Fruit fly (Drosophila melanogaster) whole organism, embryonic: ENCODE results near the gene Acp63F.

ENCODE experiments used
- Antp ChIP-seq: fragments of 200-800 bp; sonication (Bioruptor generic); optimal IDR thresholded peaks from 3 replicates; lab custom pipeline; 2016; ENCODE audit warnings: missing biosample characterization, missing genetic modification characterization
- B-H2 ChIP-seq: fragments of 200-800 bp; sonication (Bioruptor generic); optimal IDR thresholded peaks from 2 replicates; lab custom pipeline; 2018; ENCODE audit warnings: missing biosample characterization, mild to moderate bottlenecking, missing genetic modification characterization
- CG1024 ChIP-seq: fragments of 200-800 bp; sonication (Bioruptor generic); IDR thresholded peaks from 2 replicates; pipeline ENCODE4 v1.3.6; 2022; ENCODE audit warnings: missing biosample characterization, missing genetic modification characterization
- CG10979 ChIP-seq: fragments of 200-800 bp; sonication (Bioruptor generic); optimal IDR thresholded peaks from 2 replicates; lab custom pipeline; 2018; ENCODE audit warnings: missing biosample characterization, mild to moderate bottlenecking, missing genetic modification characterization, moderate library complexity
- CG11247 ChIP-seq: fragments of 200-800 bp; sonication (Bioruptor generic); IDR thresholded peaks from 2 replicates; pipeline ENCODE4 v1.3.6; 2022; ENCODE audit warnings: missing biosample characterization, missing genetic modification characterization
- CG1529 ChIP-seq: fragments of 200-800 bp; sonication (Bioruptor generic); optimal IDR thresholded peaks from 3 replicates; lab custom pipeline; 2018; ENCODE audit warnings: missing biosample characterization, missing genetic modification characterization
- CG15479 ChIP-seq: fragments of 200-800 bp; sonication (Bioruptor generic); optimal IDR thresholded peaks from 3 replicates; lab custom pipeline; 2019; ENCODE audit warnings: missing biosample characterization, mild to moderate bottlenecking, missing genetic modification characterization, moderate library complexity
- CG16779 ChIP-seq: fragments of 200-800 bp; sonication (Bioruptor generic); IDR thresholded peaks from 2 replicates; pipeline ENCODE4 v1.3.6; 2022; ENCODE audit warnings: missing biosample characterization, missing genetic modification characterization
- CG17385 ChIP-seq: fragments of 200-800 bp; sonication (Bioruptor generic); optimal IDR thresholded peaks from 3 replicates; lab custom pipeline; 2018; ENCODE audit warnings: missing biosample characterization, mild to moderate bottlenecking, missing genetic modification characterization
- CG2678 ChIP-seq: fragments of 200-800 bp; sonication (Bioruptor generic); optimal IDR thresholded peaks from 3 replicates; lab custom pipeline; 2019; ENCODE audit warnings: missing biosample characterization, mild to moderate bottlenecking, missing genetic modification characterization, moderate library complexity
- CG2875 ChIP-seq: fragments of 200-800 bp; sonication (Bioruptor generic); optimal IDR thresholded peaks from 2 replicates; lab custom pipeline; 2017; ENCODE audit warnings: missing biosample characterization, mild to moderate bottlenecking, missing genetic modification characterization, missing genetic modification reagents
- CG3065 ChIP-seq: fragments of 200-800 bp; sonication (Bioruptor generic); optimal IDR thresholded peaks from 2 replicates; lab custom pipeline; 2016; ENCODE audit warnings: missing biosample characterization, missing genetic modification characterization
- CG3407 ChIP-seq: fragments of 200-800 bp; sonication (Bioruptor generic); optimal IDR thresholded peaks from 2 replicates; lab custom pipeline; 2018; ENCODE audit warnings: missing biosample characterization, mild to moderate bottlenecking, missing genetic modification characterization
- CG4282 ChIP-seq: fragments of 200-800 bp; sonication (Bioruptor generic); optimal IDR thresholded peaks from 2 replicates; lab custom pipeline; 2016; ENCODE audit warnings: missing biosample characterization, missing genetic modification characterization
- CG4404 ChIP-seq: fragments of 200-800 bp; sonication (Bioruptor generic); IDR thresholded peaks from 2 replicates; pipeline ENCODE4 v1.3.6; 2022; ENCODE audit warnings: missing biosample characterization, missing genetic modification characterization
- CG4617 ChIP-seq: fragments of 200-800 bp; sonication (Bioruptor generic); optimal IDR thresholded peaks from 3 replicates; lab custom pipeline; 2016; ENCODE audit warnings: missing biosample characterization, missing genetic modification characterization, borderline replicate concordance
- CG6689 ChIP-seq: fragments of 200-800 bp; sonication (Bioruptor generic); IDR thresholded peaks from 2 replicates; pipeline ENCODE4 v1.3.6; 2022; ENCODE audit warnings: missing biosample characterization, missing genetic modification characterization
- CG7786 ChIP-seq: fragments of 200-800 bp; sonication (Bioruptor generic); optimal IDR thresholded peaks from 2 replicates; lab custom pipeline; 2016; ENCODE audit warnings: missing biosample characterization, missing genetic modification characterization
- CHES-1-like ChIP-seq: fragments of 200-800 bp; sonication (Bioruptor generic); optimal IDR thresholded peaks from 2 replicates; lab custom pipeline; 2016; ENCODE audit warnings: missing biosample characterization, missing genetic modification characterization
- E2f1 ChIP-seq: fragments of 200-800 bp; sonication (Bioruptor generic); IDR thresholded peaks from 2 replicates; pipeline ENCODE4 v1.3.6; 2022; ENCODE audit warnings: missing biosample characterization, missing genetic modification characterization
- Ets97D ChIP-seq: fragments of 200-800 bp; sonication (Bioruptor generic); optimal IDR thresholded peaks from 3 replicates; lab custom pipeline; 2016; ENCODE audit warnings: missing biosample characterization, missing genetic modification characterization
- HLH54F ChIP-seq: fragments of 200-800 bp; sonication (Bioruptor generic); optimal IDR thresholded peaks from 3 replicates; lab custom pipeline; 2016; ENCODE audit warnings: missing biosample characterization, missing genetic modification characterization
- Hand ChIP-seq: fragments of 200-800 bp; sonication (Bioruptor generic); optimal IDR thresholded peaks from 2 replicates; lab custom pipeline; 2017; ENCODE audit warnings: mild to moderate bottlenecking, missing biosample characterization, missing genetic modification reagents, missing genetic modification characterization
- Lim3 ChIP-seq: fragments of 200-800 bp; sonication (Bioruptor generic); IDR thresholded peaks from 2 replicates; pipeline ENCODE4 v1.3.6; 2022; ENCODE audit warnings: missing biosample characterization, missing genetic modification characterization
- Mes4 ChIP-seq: fragments of 200-800 bp; sonication (Bioruptor generic); optimal IDR thresholded peaks from 2 replicates; lab custom pipeline; 2016; ENCODE audit warnings: missing biosample characterization, missing genetic modification characterization
- NK7.1 ChIP-seq: fragments of 200-800 bp; sonication (Bioruptor generic); optimal IDR thresholded peaks from 3 replicates; lab custom pipeline; 2016; ENCODE audit warnings: missing biosample characterization, missing genetic modification characterization
- Nf-YA ChIP-seq: fragments of 200-800 bp; sonication (Bioruptor generic); IDR thresholded peaks from 2 replicates; pipeline ENCODE4 v1.3.6; 2022; ENCODE audit warnings: missing biosample characterization, missing genetic modification characterization
- NfI ChIP-seq: fragments of 200-800 bp; sonication (Bioruptor generic); optimal IDR thresholded peaks from 3 replicates; lab custom pipeline; 2018; ENCODE audit warnings: missing biosample characterization, mild to moderate bottlenecking, missing genetic modification characterization, moderate library complexity
- Sry-β ChIP-seq: fragments of 200-800 bp; sonication (Bioruptor generic); optimal IDR thresholded peaks from 2 replicates; lab custom pipeline; 2018; ENCODE audit warnings: missing biosample characterization, mild to moderate bottlenecking, missing genetic modification characterization, moderate library complexity
- Ssrp ChIP-seq: fragments of 200-800 bp; sonication (Bioruptor generic); optimal IDR thresholded peaks from 2 replicates; lab custom pipeline; 2018; ENCODE audit warnings: missing biosample characterization, mild to moderate bottlenecking, missing genetic modification characterization, moderate library complexity
- ap ChIP-seq: fragments of 200-800 bp; sonication (Bioruptor generic); IDR thresholded peaks from 2 replicates; pipeline ENCODE4 v1.3.6; 2022; ENCODE audit warnings: missing biosample characterization, missing genetic modification characterization
- ase ChIP-seq: fragments of 200-800 bp; sonication (Bioruptor generic); IDR thresholded peaks from 3 replicates; pipeline ENCODE4 v1.3.6; 2022; ENCODE audit warnings: missing biosample characterization, missing genetic modification characterization
- bab2 ChIP-seq: fragments of 200-800 bp; sonication (Bioruptor generic); optimal IDR thresholded peaks from 2 replicates; lab custom pipeline; 2016; ENCODE audit warnings: missing biosample characterization, missing genetic modification characterization
- br ChIP-seq: fragments of >200 bp; optimal IDR thresholded peaks from 2 replicates; lab custom pipeline; 2017
- caup ChIP-seq: fragments of 200-800 bp; sonication (Bioruptor generic); optimal IDR thresholded peaks from 3 replicates; lab custom pipeline; 2017; ENCODE audit warnings: missing biosample characterization, mild to moderate bottlenecking, missing genetic modification characterization, moderate library complexity; ENCODE audit not compliant: severe bottlenecking
- danr ChIP-seq: fragments of 200-800 bp; sonication (Bioruptor generic); IDR thresholded peaks from 2 replicates; pipeline ENCODE4 v1.3.6; 2022; ENCODE audit warnings: missing biosample characterization, missing genetic modification characterization
- disco-r ChIP-seq: fragments of 200-800 bp; sonication (Bioruptor generic); optimal IDR thresholded peaks from 2 replicates; lab custom pipeline; 2016; ENCODE audit warnings: missing biosample characterization, missing genetic modification characterization
- dmrt11E ChIP-seq: fragments of 200-800 bp; sonication (Bioruptor generic); optimal IDR thresholded peaks from 3 replicates; lab custom pipeline; 2018; ENCODE audit warnings: missing biosample characterization, mild to moderate bottlenecking, missing genetic modification characterization, moderate library complexity
- gro ChIP-seq: fragments of 200-800 bp; sonication (Bioruptor generic); optimal IDR thresholded peaks from 2 replicates; lab custom pipeline; 2016; ENCODE audit warnings: missing biosample characterization, missing genetic modification characterization
- ken ChIP-seq: fragments of 200-800 bp; sonication (Bioruptor generic); IDR thresholded peaks from 3 replicates; pipeline ENCODE4 v1.3.6; 2022; ENCODE audit warnings: missing biosample characterization, missing genetic modification characterization
- lola ChIP-seq, 3 experiments: fragments of >200 bp in 2 of 3; fragments of 200-800 bp in 1 of 3; sonication (Bioruptor generic) in 1 of 3; optimal IDR thresholded peaks; 2 replicates each; lab custom pipeline; 2017 to 2019; ENCODE audit warnings: missing biosample characterization in 3 of 3, missing genetic modification characterization in 3 of 3, mild to moderate bottlenecking in 1 of 3, moderate library complexity in 1 of 3
- lov ChIP-seq, 2 experiments: fragments of 200-800 bp in 1 of 2; fragments of >200 bp in 1 of 2; sonication (Bioruptor generic) in 1 of 2; IDR thresholded peaks in 1 of 2; optimal IDR thresholded peaks in 1 of 2; 2 replicates in 1 of 2; 3 replicates in 1 of 2; pipeline versions ENCODE4 v1.3.6 to Lab custom; 2017 to 2022; ENCODE audit warnings: missing biosample characterization in 1 of 2, missing genetic modification characterization in 1 of 2
- oc ChIP-seq: fragments of 200-800 bp; sonication (Bioruptor generic); optimal IDR thresholded peaks from 2 replicates; lab custom pipeline; 2018; ENCODE audit warnings: missing biosample characterization, mild to moderate bottlenecking, missing genetic modification characterization, moderate library complexity
- psq ChIP-seq: fragments of 200-800 bp; sonication (Bioruptor generic); optimal IDR thresholded peaks from 2 replicates; lab custom pipeline; 2017; ENCODE audit warnings: missing biosample characterization, missing genetic modification characterization
- ranshi ChIP-seq: fragments of 200-800 bp; sonication (Bioruptor generic); IDR thresholded peaks from 2 replicates; pipeline ENCODE4 v1.3.6; 2022; ENCODE audit warnings: missing biosample characterization, missing genetic modification characterization
- rib ChIP-seq: fragments of 200-800 bp; sonication (Bioruptor generic); IDR thresholded peaks from 2 replicates; pipeline ENCODE4 v1.3.6; 2022; ENCODE audit warnings: missing biosample characterization, missing genetic modification characterization
- schlank ChIP-seq: fragments of 200-800 bp; sonication (Bioruptor generic); optimal IDR thresholded peaks from 2 replicates; lab custom pipeline; 2018; ENCODE audit warnings: missing biosample characterization, mild to moderate bottlenecking, missing genetic modification characterization
- sens-2 ChIP-seq: fragments of 200-800 bp; sonication (Bioruptor generic); IDR thresholded peaks from 2 replicates; pipeline ENCODE4 v1.3.6; 2022; ENCODE audit warnings: missing biosample characterization, missing genetic modification characterization
- slbo ChIP-seq: fragments of 200-800 bp; sonication (Bioruptor generic); IDR thresholded peaks from 2 replicates; pipeline ENCODE4 v1.3.6; 2022; ENCODE audit warnings: missing biosample characterization, missing genetic modification characterization
- tin ChIP-seq: fragments of 200-800 bp; sonication (Bioruptor generic); optimal IDR thresholded peaks from 3 replicates; lab custom pipeline; 2016; ENCODE audit warnings: missing biosample characterization, missing genetic modification characterization
- zf30C ChIP-seq: fragments of 200-800 bp; sonication (Bioruptor generic); optimal IDR thresholded peaks from 3 replicates; lab custom pipeline; 2018; ENCODE audit warnings: missing biosample characterization, mild to moderate bottlenecking, missing genetic modification characterization

The Acp63F gene

dm6 chr3L:3767825-3768224 is 48.3 kb downstream of the Acp63F start (continued):
- peak; percentile 46 for TF ChIP-seq disco-r (GFP tag; lab: Kevin White, UChicago)
- no peak for TF ChIP-seq br
- peak; percentile 41 for TF ChIP-seq oc (tag; lab: Kevin White, UChicago)
- no peak for TF ChIP-seq ranshi (GFP tag; lab: Robert Waterston, UW)
- TF ChIP-seq Sry-β (GFP tag; lab: Kevin White, UChicago) = no peak
- no peak for TF ChIP-seq Nf-YA
- peak; percentile 15 for TF ChIP-seq tin
- TF ChIP-seq CG4617 (GFP tag; lab: Kevin White, UChicago) = peak; percentile 20
- peak; percentile 63 for TF ChIP-seq CG11247 (GFP tag; lab: Robert Waterston, UW)
- no peak for TF ChIP-seq gro (GFP tag; lab: Kevin White, UChicago)
- no peak for TF ChIP-seq rib (GFP tag; lab: Robert Waterston, UW)
- TF ChIP-seq Lim3 (GFP tag; lab: Robert Waterston, UW) = no peak
- no peak for TF ChIP-seq CG2678 (tag; lab: Kevin White, UChicago)
- peak; percentile 32 for TF ChIP-seq Hand
- peak; percentile 70 for TF ChIP-seq CG1529 (GFP tag; lab: Kevin White, UChicago)
- TF ChIP-seq CG6689 (GFP tag; lab: Robert Waterston, UW) = peak; percentile 52
- peak; percentile 64 for TF ChIP-seq Antp
- TF ChIP-seq CG10979 (tag; lab: Kevin White, UChicago) = peak; percentile 14
- no peak for TF ChIP-seq danr (GFP tag; lab: Robert Waterston, UW)
- peak; percentile 46 for TF ChIP-seq CG7786
- TF ChIP-seq CG4282 (GFP tag; lab: Kevin White, UChicago) = peak; percentile 35
- no peak for TF ChIP-seq CG4404 (GFP tag; lab: Robert Waterston, UW)
- TF ChIP-seq lov (optimal IDR thresholded peaks at IDR 0.05; lab: Kevin White, UChicago) = no peak
- peak; percentile 51; the same call in 1 of the 3 replicates for TF ChIP-seq lov (GFP tag; IDR thresholded peaks at IDR 0.05; lab: Robert Waterston, UW)
- TF ChIP-seq ase (GFP tag; lab: Robert Waterston, UW) = peak; percentile 52; the same call in 1 of the 3 replicates
- TF ChIP-seq caup (GFP tag; lab: Kevin White, UChicago) = peak; percentile 61
- TF ChIP-seq ken = peak; percentile 89
- TF ChIP-seq CG3065 (GFP tag; lab: Kevin White, UChicago) = peak; percentile 20
- no peak for TF ChIP-seq CG16779 (GFP tag; lab: Robert Waterston, UW)
- 0 out of 2 replicates have a peak, but pooled peaks have one; percentile 37 for TF ChIP-seq CG1024 (GFP tag; lab: Robert Waterston, UW)
- peak; percentile 23 for TF ChIP-seq dmrt11E (tag; lab: Kevin White, UChicago)
- TF ChIP-seq schlank (tag; lab: Kevin White, UChicago) = no peak
- peak; percentile 23 for TF ChIP-seq CHES-1-like
- no peak for TF ChIP-seq bab2 (GFP tag; lab: Kevin White, UChicago)
- peak; percentile 57 for TF ChIP-seq B-H2 (GFP tag; lab: Kevin White, UChicago)
- peak; percentile 73 for TF ChIP-seq sens-2
- peak; percentile 62 for TF ChIP-seq slbo
- TF ChIP-seq NfI (GFP tag; lab: Kevin White, UChicago) = peak; percentile 76
- no peak for TF ChIP-seq CG15479
- TF ChIP-seq CG17385 (GFP tag; lab: Kevin White, UChicago) = peak; percentile 60
- no peak; the same call in 1 of the 2 replicates for TF ChIP-seq ap (GFP tag; lab: Robert Waterston, UW)
- no peak for TF ChIP-seq Ets97D
- no peak for TF ChIP-seq psq
- TF ChIP-seq HLH54F = peak; percentile 12
- TF ChIP-seq CG2875 (GFP tag; lab: Kevin White, UChicago) = peak; percentile 71
- no peak for TF ChIP-seq NK7.1 (GFP tag; lab: Kevin White, UChicago)
- peak in 1 of 3 experiments; percentile 12 for TF ChIP-seq lola (GFP tag; optimal IDR thresholded peaks at IDR 0.05; lab: Kevin White, UChicago)
- TF ChIP-seq Ssrp (tag; lab: Kevin White, UChicago) = peak; percentile 14
- no peak for TF ChIP-seq E2f1 (GFP tag; lab: Robert Waterston, UW)
- peak; percentile 78 for TF ChIP-seq Mes4 (GFP tag; lab: Kevin White, UChicago)
- peak; percentile 59 for TF ChIP-seq CG3407 (GFP tag; lab: Kevin White, UChicago)
- TF ChIP-seq zf30C = no peak
